Worm (Caenorhabditis elegans) whole organism, young adult: ENCODE data around the gene nspc-3.

Source experiments
- F39B2.1 ChIP-seq: fragments of 200-800 bp; sonication (Bioruptor generic); IDR thresholded peaks from 2 replicates; pipeline ENCODE4 v1.3.6; 2022; ENCODE audit warnings: missing genetic modification reagents, missing genetic modification characterization, missing compliant biosample characterization
- F49E8.2 ChIP-seq: sonication (generic microtip); optimal IDR thresholded peaks from 3 replicates; lab custom pipeline; 2017; ENCODE audit warnings: missing genetic modification characterization, mild to moderate bottlenecking, missing compliant biosample characterization, antibody characterized with exemption, moderate library complexity; ENCODE audit not compliant: insufficient read depth
- T26A5.8 ChIP-seq: sonication (generic microtip); optimal IDR thresholded peaks from 2 replicates; lab custom pipeline; 2016; ENCODE audit warnings: missing genetic modification characterization, missing compliant biosample characterization
- ama-1 ChIP-seq, 3 experiments: fragments of 150-350 bp in 1 of 3; sonication (generic microtip) in 2 of 3; optimal IDR thresholded peaks; 2 replicates each; lab custom pipeline; 2014 to 2018; ENCODE audit warnings: missing biosample characterization in 2 of 3, missing genetic modification characterization in 2 of 3, missing genetic modification reagents in 2 of 3
- aptf-3 ChIP-seq: fragments of 200-800 bp; sonication (Bioruptor generic); IDR thresholded peaks from 2 replicates; pipeline ENCODE4 v1.3.6; 2022; ENCODE audit warnings: missing genetic modification characterization, missing compliant biosample characterization
- atf-7 ChIP-seq: sonication (generic microtip); optimal IDR thresholded peaks from 2 replicates; lab custom pipeline; 2017; ENCODE audit warnings: mild to moderate bottlenecking, missing genetic modification characterization, missing compliant biosample characterization
- ceh-91 ChIP-seq: fragments of 200-800 bp; sonication (Bioruptor generic); IDR thresholded peaks from 2 replicates; pipeline ENCODE4 v1.3.6; 2022; ENCODE audit warnings: missing genetic modification reagents, missing genetic modification characterization, missing compliant biosample characterization
- dpl-1 ChIP-seq: fragments of 150-350 bp; optimal IDR thresholded peaks from 2 replicates; lab custom pipeline; 2014; ENCODE audit warnings: missing biosample characterization, missing genetic modification reagents, missing genetic modification characterization
- ekl-4 ChIP-seq: fragments of 200-800 bp; sonication (Bioruptor generic); IDR thresholded peaks from 2 replicates; pipeline ENCODE4 v1.3.6; 2022; ENCODE audit warnings: missing genetic modification reagents, missing genetic modification characterization, missing compliant biosample characterization
- hmg-1.2 ChIP-seq: fragments of 200-800 bp; sonication (Bioruptor generic); IDR thresholded peaks from 2 replicates; pipeline ENCODE4 v1.3.6; 2022; ENCODE audit warnings: missing genetic modification reagents, missing genetic modification characterization, missing compliant biosample characterization
- sea-2 ChIP-seq: fragments of 200-800 bp; sonication (Bioruptor generic); IDR thresholded peaks from 2 replicates; pipeline ENCODE4 v1.3.6; 2022; ENCODE audit warnings: missing genetic modification characterization, missing compliant biosample characterization
- unc-130 ChIP-seq: sonication (generic microtip); optimal IDR thresholded peaks from 2 replicates; lab custom pipeline; 2016; ENCODE audit warnings: missing genetic modification reagents, missing genetic modification characterization, missing compliant biosample characterization
- unc-62 ChIP-seq: fragments of 150-350 bp; optimal IDR thresholded peaks from 2 replicates; lab custom pipeline; 2014; ENCODE audit warnings: missing biosample characterization, missing genetic modification reagents, missing genetic modification characterization
- ztf-25 ChIP-seq: fragments of 200-800 bp; sonication (Bioruptor generic); IDR thresholded peaks from 2 replicates; pipeline ENCODE4 v1.3.6; 2022; ENCODE audit warnings: missing genetic modification reagents, missing genetic modification characterization, missing compliant biosample characterization

ce11 chrX:8554029-8554428 lies 17.1 kb downstream of the nspc-3 start:
- no peak for TF ChIP-seq ekl-4 (GFP tag; lab: Robert Waterston, UW)
- no peak for TF ChIP-seq T26A5.8 (tag; lab: Kevin White, UChicago)
- TF ChIP-seq ama-1 (optimal IDR thresholded peaks at IDR 0.05; lab: Kevin White, UChicago) = no peak
- no peak for TF ChIP-seq ama-1 (GFP tag; optimal IDR thresholded peaks at IDR 0.05; lab: Kevin White, UChicago)
- TF ChIP-seq atf-7 (tag; lab: Kevin White, UChicago) = no peak
- no peak for TF ChIP-seq F39B2.1 (GFP tag; lab: Robert Waterston, UW)
- TF ChIP-seq hmg-1.2 (GFP tag; lab: Robert Waterston, UW) = no peak
- no peak for TF ChIP-seq unc-130 (GFP tag; lab: Kevin White, UChicago)
- no peak for TF ChIP-seq dpl-1 (GFP tag; lab: Kevin White, UChicago)
- no peak for TF ChIP-seq ztf-25 (GFP tag; lab: Robert Waterston, UW)
- TF ChIP-seq ceh-91 (GFP tag; lab: Robert Waterston, UW) = no peak
- no peak for TF ChIP-seq F49E8.2
- TF ChIP-seq aptf-3 (GFP tag; lab: Robert Waterston, UW) = no peak
- TF ChIP-seq unc-62 = no peak
- TF ChIP-seq sea-2 (GFP tag; lab: Robert Waterston, UW) = no peak
